Worm (Caenorhabditis elegans) whole organism, late embryonic: ENCODE results near the gene htz-1.

Experiments
- C08G9.2 ChIP-seq: sonication (generic microtip); optimal IDR thresholded peaks from 2 replicates; lab custom pipeline; 2016; ENCODE audit warnings: mild to moderate bottlenecking, missing genetic modification characterization, moderate library complexity, missing compliant biosample characterization
- K02D7.2 ChIP-seq: sonication (generic microtip); optimal IDR thresholded peaks from 2 replicates; lab custom pipeline; 2017; ENCODE audit warnings: mild to moderate bottlenecking, missing genetic modification characterization, missing compliant biosample characterization
- ahr-1 ChIP-seq: sonication (generic microtip); optimal IDR thresholded peaks from 2 replicates; lab custom pipeline; 2016; ENCODE audit warnings: missing genetic modification characterization, missing compliant biosample characterization
- ceh-14 ChIP-seq: sonication (generic microtip); optimal IDR thresholded peaks from 2 replicates; lab custom pipeline; 2016; ENCODE audit warnings: missing genotype, missing genetic modification characterization, missing compliant biosample characterization
- ceh-19 ChIP-seq: fragments of 200-800 bp; sonication (Bioruptor generic); optimal IDR thresholded peaks from 2 replicates; lab custom pipeline; 2018; ENCODE audit warnings: mild to moderate bottlenecking, missing genetic modification characterization, missing compliant biosample characterization
- ceh-31 ChIP-seq: sonication (generic microtip); optimal IDR thresholded peaks from 2 replicates; lab custom pipeline; 2016; ENCODE audit warnings: missing genetic modification characterization, missing compliant biosample characterization
- ceh-34 ChIP-seq: sonication (generic microtip); optimal IDR thresholded peaks from 2 replicates; lab custom pipeline; 2016; ENCODE audit warnings: mild to moderate bottlenecking, missing genetic modification characterization, missing compliant biosample characterization
- ceh-9 ChIP-seq: sonication (generic microtip); optimal IDR thresholded peaks from 2 replicates; lab custom pipeline; 2016; ENCODE audit warnings: mild to moderate bottlenecking, missing genetic modification characterization, inconsistent platforms, missing compliant biosample characterization
- che-1 ChIP-seq: sonication (generic microtip); optimal IDR thresholded peaks from 2 replicates; lab custom pipeline; 2016; ENCODE audit warnings: mild to moderate bottlenecking, missing genetic modification characterization, missing compliant biosample characterization
- dmd-4 ChIP-seq: sonication (generic microtip); optimal IDR thresholded peaks from 2 replicates; lab custom pipeline; 2016; ENCODE audit warnings: borderline replicate concordance, missing genetic modification characterization, missing compliant biosample characterization
- dve-1 ChIP-seq: sonication (generic microtip); optimal IDR thresholded peaks from 2 replicates; lab custom pipeline; 2017; ENCODE audit warnings: antibody characterized with exemption, mild to moderate bottlenecking, missing genetic modification characterization, missing compliant biosample characterization
- ets-4 ChIP-seq: sonication (generic microtip); optimal IDR thresholded peaks from 2 replicates; lab custom pipeline; 2016; ENCODE audit warnings: missing genetic modification characterization, missing compliant biosample characterization
- gmeb-2 ChIP-seq: sonication (generic microtip); optimal IDR thresholded peaks from 2 replicates; lab custom pipeline; 2016; ENCODE audit warnings: missing genetic modification characterization, inconsistent platforms, missing compliant biosample characterization
- hlh-15 ChIP-seq: sonication (generic microtip); optimal IDR thresholded peaks from 2 replicates; lab custom pipeline; 2016; ENCODE audit warnings: missing genetic modification characterization, missing compliant biosample characterization
- hlh-30 ChIP-seq: sonication (generic microtip); optimal IDR thresholded peaks from 2 replicates; lab custom pipeline; 2017; ENCODE audit warnings: antibody characterized with exemption, missing genetic modification characterization, missing compliant biosample characterization; ENCODE audit not compliant: insufficient read depth
- hlh-8 ChIP-seq: sonication (generic microtip); optimal IDR thresholded peaks from 2 replicates; lab custom pipeline; 2016; ENCODE audit warnings: missing genotype, missing genetic modification characterization, missing compliant biosample characterization
- mec-3 ChIP-seq: sonication (generic microtip); optimal IDR thresholded peaks from 2 replicates; lab custom pipeline; 2016; ENCODE audit warnings: borderline replicate concordance, missing genetic modification characterization, missing compliant biosample characterization
- nfya-1 ChIP-seq: sonication (generic microtip); optimal IDR thresholded peaks from 2 replicates; lab custom pipeline; 2017; ENCODE audit warnings: missing genetic modification characterization, mild to moderate bottlenecking, missing compliant biosample characterization, antibody characterized with exemption, moderate library complexity
- npax-4 ChIP-seq: sonication (generic microtip); optimal IDR thresholded peaks from 2 replicates; lab custom pipeline; 2016; ENCODE audit warnings: missing genetic modification characterization, missing compliant biosample characterization
- pag-3 ChIP-seq: sonication (generic microtip); optimal IDR thresholded peaks from 2 replicates; lab custom pipeline; 2016; ENCODE audit warnings: missing compliant biosample characterization, missing genetic modification characterization, borderline replicate concordance
- pax-1 ChIP-seq: fragments of 150-350 bp; optimal IDR thresholded peaks from 2 replicates; lab custom pipeline; 2014; ENCODE audit warnings: missing biosample characterization, missing genetic modification characterization
- pros-1 ChIP-seq: fragments of 150-350 bp; optimal IDR thresholded peaks from 2 replicates; lab custom pipeline; 2014; ENCODE audit warnings: missing biosample characterization, missing genetic modification reagents, missing genetic modification characterization
- ref-2 ChIP-seq: sonication (generic microtip); optimal IDR thresholded peaks from 2 replicates; lab custom pipeline; 2016; ENCODE audit warnings: missing genetic modification characterization, missing compliant biosample characterization
- sox-4 ChIP-seq: sonication (generic microtip); optimal IDR thresholded peaks from 2 replicates; lab custom pipeline; 2017; ENCODE audit warnings: mild to moderate bottlenecking, missing genetic modification characterization, inconsistent platforms, missing compliant biosample characterization
- syd-9 ChIP-seq: sonication (generic microtip); optimal IDR thresholded peaks from 2 replicates; lab custom pipeline; 2016; ENCODE audit warnings: mild to moderate bottlenecking, missing genetic modification characterization, moderate library complexity, missing compliant biosample characterization
- unc-3 ChIP-seq, 2 experiments: fragments of 200-800 bp in 1 of 2; sonication (Bioruptor generic) in 1 of 2; sonication (generic microtip) in 1 of 2; conservative IDR thresholded peaks in 1 of 2; optimal IDR thresholded peaks in 1 of 2; 2 replicates each; pipeline versions ENCODE4 v1.3.6 to Lab custom; 2016 to 2022; ENCODE audit warnings: missing compliant biosample characterization in 2 of 2, missing genetic modification characterization in 2 of 2, missing genetic modification reagents in 1 of 2
- unc-55 ChIP-seq: sonication (generic microtip); optimal IDR thresholded peaks from 2 replicates; lab custom pipeline; 2017; ENCODE audit warnings: missing biosample characterization, missing genetic modification reagents, missing genetic modification characterization
- unc-86 ChIP-seq: sonication (generic microtip); optimal IDR thresholded peaks from 2 replicates; lab custom pipeline; 2016; ENCODE audit warnings: missing genetic modification characterization, missing compliant biosample characterization
- ztf-16 ChIP-seq: sonication (generic microtip); optimal IDR thresholded peaks from 2 replicates; lab custom pipeline; 2017; ENCODE audit warnings: missing genetic modification characterization, missing compliant biosample characterization

Gene htz-1

DNA sequence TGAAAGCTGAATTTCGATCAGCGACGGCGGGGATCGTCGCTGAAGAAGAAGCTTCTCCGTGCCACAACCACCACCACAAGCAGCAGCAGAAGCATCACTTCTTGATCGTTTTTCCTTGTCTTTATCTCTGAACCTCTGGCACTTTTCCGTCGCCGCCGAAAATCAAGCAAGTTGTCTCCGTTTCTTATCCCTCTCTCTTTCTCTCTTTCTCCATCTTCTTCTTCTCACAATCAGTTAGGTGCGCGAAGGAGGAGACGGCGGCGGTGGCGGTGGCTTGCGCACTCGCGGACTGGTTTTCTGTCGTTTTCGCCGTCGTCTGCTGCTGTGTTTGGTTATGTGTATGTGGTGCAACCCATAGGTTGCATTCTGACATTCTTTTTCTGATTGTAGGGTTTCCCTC lies 47.6 kb upstream of the htz-1 start (continued):
- no peak for TF ChIP-seq C08G9.2 (tag; lab: Kevin White, UChicago)
- no peak for TF ChIP-seq ceh-9
- TF ChIP-seq unc-55 (GFP tag; lab: Kevin White, UChicago): peak; percentile 37
- TF ChIP-seq npax-4: no peak
- no peak for TF ChIP-seq gmeb-2 (tag; lab: Kevin White, UChicago)
- TF ChIP-seq ztf-16 (tag; lab: Kevin White, UChicago): no peak
- TF ChIP-seq unc-3 (GFP tag; conservative IDR thresholded peaks at IDR 0.05; lab: Robert Waterston, UW): no peak
- TF ChIP-seq unc-3 (tag; optimal IDR thresholded peaks at IDR 0.05; lab: Kevin White, UChicago): no peak
- TF ChIP-seq mec-3 (tag; lab: Kevin White, UChicago): no peak
- no peak for TF ChIP-seq ceh-34
- peak; percentile 19 for TF ChIP-seq che-1
- TF ChIP-seq syd-9: no peak
- no peak for TF ChIP-seq pros-1 (tag; lab: Kevin White, UChicago)
- no peak for TF ChIP-seq dmd-4

- no peak for TF ChIP-seq ztf-16 (tag; lab: Kevin White, UChicago)
- TF ChIP-seq ahr-1 (tag; lab: Kevin White, UChicago): no peak
- no peak for TF ChIP-seq hlh-8 (tag; lab: Kevin White, UChicago)
- peak; percentile 41 for TF ChIP-seq nfya-1 (tag; lab: Kevin White, UChicago)
- TF ChIP-seq, all 69 proteins: peak for 1
These were observed 47.1 kb upstream of the htz-1 start for ce11 chrIV:4398890-4399289.

ce11 chrIV:4399418-4400136 lies 46.4 kb upstream of the htz-1 start:
- TF ChIP-seq sox-4 (tag; lab: Kevin White, UChicago) (no peak), ceh-31 (no peak), hlh-15 (tag; lab: Kevin White, UChicago) (no peak), ceh-19 (GFP tag; lab: Kevin White, UChicago) (no peak), pag-3 (tag; lab: Kevin White, UChicago) (no peak), ets-4 (peak; percentile 33), K02D7.2 (no peak), ref-2 (tag; lab: Kevin White, UChicago) (peak; percentile 11), ceh-14 (tag; lab: Kevin White, UChicago) (peak; percentile 11), unc-86 (tag; lab: Kevin White, UChicago) (no peak), gmeb-2 (tag; lab: Kevin White, UChicago) (peak; percentile 34), ceh-34 (peak; percentile 23)

DNA sequence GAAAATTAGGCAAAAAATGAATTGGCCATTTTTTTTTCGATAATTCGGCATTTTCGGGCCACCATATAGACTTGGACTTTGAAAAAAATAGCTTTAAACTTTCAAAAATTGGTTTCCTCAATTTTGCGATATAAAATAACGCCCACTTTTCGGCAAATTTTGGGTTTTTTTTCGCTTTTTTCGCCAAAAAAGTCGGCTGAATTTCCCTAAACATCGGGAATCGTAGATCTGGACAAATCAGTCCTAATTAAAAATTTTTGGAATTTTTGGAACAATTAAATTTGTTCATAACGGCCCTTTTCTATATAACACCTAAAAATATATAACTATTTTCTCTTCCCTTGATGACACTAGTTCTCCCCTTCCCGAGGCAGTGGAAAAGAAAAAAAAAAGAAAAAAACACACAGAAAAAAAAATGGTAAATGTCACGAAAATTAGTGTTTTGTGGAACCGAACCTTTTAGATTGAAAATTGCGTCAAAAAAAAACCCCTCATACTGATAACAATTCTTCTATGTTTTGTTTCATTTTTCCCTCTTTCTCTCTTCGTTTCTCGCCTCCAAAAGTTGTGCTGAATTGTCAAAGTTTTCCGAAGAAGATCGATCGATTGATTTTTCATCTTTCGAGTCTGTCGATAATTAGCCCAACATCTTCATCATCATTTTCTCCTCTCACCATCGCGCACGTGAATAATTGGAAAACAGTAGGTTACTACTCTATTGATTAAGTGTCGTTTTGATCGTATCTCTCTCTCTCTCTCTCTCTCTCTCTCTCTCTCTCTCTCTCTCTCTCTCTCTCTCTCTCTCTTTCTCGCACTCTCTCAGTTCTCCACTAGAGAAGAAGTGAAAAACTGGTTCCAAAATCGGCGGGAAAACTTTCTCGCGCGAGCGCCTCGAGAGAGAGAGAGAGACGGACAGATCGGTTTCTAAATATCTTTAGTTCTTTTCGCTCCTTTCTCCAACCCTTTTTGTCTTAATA lies 45.4 kb upstream of the htz-1 start, which contains the start of gene Y24D9A.6:
Gene Y24D9A.6 (minus strand): TSS at position 51 of the 977 bp plus-strand sequence.
- TF ChIP-seq dve-1 (tag; lab: Kevin White, UChicago): peak; percentile 46
- no peak for TF ChIP-seq pax-1 (tag; lab: Kevin White, UChicago)

DNA sequence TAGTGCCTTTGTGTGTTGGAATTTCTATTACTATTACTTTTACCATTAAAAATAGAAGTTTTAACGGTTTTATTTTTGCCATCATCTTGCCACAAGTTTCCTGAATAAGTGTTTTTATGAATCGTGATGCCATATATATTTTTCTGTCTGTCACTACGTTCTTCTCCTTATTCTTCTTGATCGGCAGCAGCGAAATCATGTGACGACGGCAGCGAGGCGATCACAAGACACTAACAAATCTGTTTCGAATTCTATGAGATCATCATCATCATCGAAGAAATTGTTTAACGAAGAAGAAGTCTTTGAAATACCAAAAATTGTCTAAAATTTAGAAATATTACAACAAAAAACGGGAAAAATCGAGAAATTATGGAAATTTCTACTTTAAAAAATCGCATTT lies 43.6 kb upstream of the htz-1 start:
- TF ChIP-seq hlh-30: peak; percentile 56
- TF ChIP-seq dve-1 (tag; lab: Kevin White, UChicago): no peak
